Fruit fly (Drosophila melanogaster): ENCODE results near the gene skd.

DNA sequence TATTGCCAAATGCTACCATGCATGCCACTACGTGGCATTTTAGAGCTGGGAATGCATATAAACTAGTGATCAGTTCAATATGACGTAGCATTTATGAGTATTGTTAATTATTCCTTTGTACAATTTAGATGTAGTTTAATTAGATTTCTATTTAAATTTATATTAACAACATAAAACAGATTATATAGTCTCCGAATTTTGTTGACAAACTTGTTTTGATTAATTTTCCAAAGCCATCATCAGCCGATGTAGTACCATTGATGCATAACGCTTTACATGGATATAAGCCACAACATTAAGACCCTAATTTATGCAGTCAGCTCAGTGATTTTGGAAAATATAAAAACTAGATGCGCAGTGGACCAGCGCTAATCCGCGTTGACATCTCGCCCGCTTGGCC, 44.7 kb downstream of the skd start:
- TF ChIP-seq CG16813 (GFP tag; IDR thresholded peaks at IDR 0.05; ENCODE audit: partially characterized antibody) (no peak), Atf3 (GFP tag; optimal IDR thresholded peaks at IDR 0.05) (no peak), usp (GFP tag; optimal IDR thresholded peaks at IDR 0.05) (no peak)
